Worm (Caenorhabditis elegans): ENCODE results near the gene hpo-36.

hpo-36 gene

ce11 chrV:3739302-3739701 is at the start of gene hpo-36:
TSS of gene hpo-36 (minus strand) at chrV:3739402.
- TF ChIP-seq snpc-4 (tag; optimal IDR thresholded peaks at IDR 0.05) (no peak), aha-1 (tag) (peak; percentile 51)

DNA sequence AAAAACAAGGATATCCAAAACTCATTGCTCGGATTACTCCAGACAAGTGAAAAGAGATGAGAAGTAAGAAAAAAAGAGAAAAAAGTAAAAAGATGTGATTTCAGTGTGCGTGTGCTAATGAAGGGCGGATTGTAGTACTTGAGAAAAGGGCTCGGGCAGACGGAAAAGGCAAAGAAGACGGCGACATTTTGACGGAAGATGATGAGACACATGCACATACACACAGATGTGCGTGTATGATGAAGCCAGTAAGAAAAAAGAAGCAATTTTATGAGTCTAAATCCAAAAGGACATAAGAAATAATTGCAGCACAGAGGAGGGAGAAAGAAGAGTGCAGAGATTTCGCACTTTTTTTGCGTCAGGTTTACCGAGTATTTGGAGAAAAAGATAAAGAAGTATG is 49.3 kb upstream of the hpo-36 start:
- no peak for TF ChIP-seq ctbp-1 (GFP tag; IDR thresholded peaks at IDR 0.05)
- TF ChIP-seq fkh-10 (GFP tag; optimal IDR thresholded peaks at IDR 0.05) = peak; percentile 68
- TF ChIP-seq aha-1 (tag) = peak; percentile 63
- no peak for TF ChIP-seq daf-16 (GFP tag; optimal IDR thresholded peaks at IDR 0.05)
- no peak for TF ChIP-seq daf-16 (tag; optimal IDR thresholded peaks at IDR 0.05)

ce11 chrV:3784167-3784734 is 45.0 kb upstream of the hpo-36 start, which contains the start of gene R08F11.1:
TSS of gene R08F11.1 (minus strand) at chrV:3784217.
- TF ChIP-seq daf-19 (GFP tag; conservative IDR thresholded peaks at IDR 0.05) (no peak), nhr-76 (tag; optimal IDR thresholded peaks at IDR 0.05) (no peak), fos-1 (tag; optimal IDR thresholded peaks at IDR 0.05) (no peak), pqm-1 (tag; optimal IDR thresholded peaks at IDR 0.05) (peak; percentile 74), dmd-8 (GFP tag; IDR thresholded peaks at IDR 0.05) (no peak), T26A8.4 (GFP tag; IDR thresholded peaks at IDR 0.05) (no peak), lin-39 (tag; optimal IDR thresholded peaks at IDR 0.05) (no peak), nhr-10 (tag; optimal IDR thresholded peaks at IDR 0.05) (no peak), skn-1 (tag; optimal IDR thresholded peaks at IDR 0.05) (no peak), ceh-82 (tag; optimal IDR thresholded peaks at IDR 0.05) (no peak), rbr-2 (tag; optimal IDR thresholded peaks at IDR 0.05) (no peak), vab-7 (GFP tag; IDR thresholded peaks at IDR 0.05) (no peak), Y75B8A.6 (GFP tag; IDR thresholded peaks at IDR 0.05) (no peak), attf-4 (tag; optimal IDR thresholded peaks at IDR 0.05) (no peak), php-3 (GFP tag; IDR thresholded peaks at IDR 0.05) (no peak), snpc-4 (tag; optimal IDR thresholded peaks at IDR 0.05) (no peak), ztf-11 (tag; optimal IDR thresholded peaks at IDR 0.05) (no peak), nhr-11 (tag; optimal IDR thresholded peaks at IDR 0.05) (no peak), nhr-48 (tag; optimal IDR thresholded peaks at IDR 0.05) (no peak), zip-11 (GFP tag; IDR thresholded peaks at IDR 0.05) (no peak), gei-8 (GFP tag; optimal IDR thresholded peaks at IDR 0.05) (no peak), spr-1 (tag; optimal IDR thresholded peaks at IDR 0.05) (no peak), ctbp-1 (GFP tag; IDR thresholded peaks at IDR 0.05) (no peak), nhr-237 (tag; optimal IDR thresholded peaks at IDR 0.05) (no peak), daf-16 (GFP tag; optimal IDR thresholded peaks at IDR 0.05) (no peak), daf-16 (tag; optimal IDR thresholded peaks at IDR 0.05) (peak; percentile 90), Y48G9A.11 (GFP tag; IDR thresholded peaks at IDR 0.05) (no peak), mes-2 (tag; optimal IDR thresholded peaks at IDR 0.05; ENCODE audit: poor library complexity, severe bottlenecking) (no peak), nhr-42 (GFP tag; IDR thresholded peaks at IDR 0.05) (no peak), D1046.2 (GFP tag; IDR thresholded peaks at IDR 0.05) (no peak), zip-2 (tag; optimal IDR thresholded peaks at IDR 0.05) (no peak), lsy-2 (tag; optimal IDR thresholded peaks at IDR 0.05) (no peak), ztf-7 (tag; optimal IDR thresholded peaks at IDR 0.05) (no peak), F44E2.7 (GFP tag; IDR thresholded peaks at IDR 0.05) (no peak), madf-9 (GFP tag; conservative IDR thresholded peaks at IDR 0.05) (no peak), F26F4.8 (GFP tag; conservative IDR thresholded peaks at IDR 0.05) (no peak), mdt-29 (GFP tag; IDR thresholded peaks at IDR 0.05) (no peak), tra-1 (GFP tag; IDR thresholded peaks at IDR 0.05) (no peak), Y105C5A.15 (GFP tag; IDR thresholded peaks at IDR 0.05) (no peak), lin-15B (tag; optimal IDR thresholded peaks at IDR 0.05) (no peak), lin-38 (GFP tag; IDR thresholded peaks at IDR 0.05) (no peak), egl-27 (tag; optimal IDR thresholded peaks at IDR 0.05) (no peak), unc-130 (GFP tag; optimal IDR thresholded peaks at IDR 0.05) (no peak), lin-29 (GFP tag; IDR thresholded peaks at IDR 0.05) (no peak), dmd-6 (GFP tag; IDR thresholded peaks at IDR 0.05) (peak; percentile 62), dpl-1 (GFP tag; optimal IDR thresholded peaks at IDR 0.05) (no peak), lir-3 (tag; optimal IDR thresholded peaks at IDR 0.05) (no peak), nhr-111 (GFP tag; optimal IDR thresholded peaks at IDR 0.05) (no peak)
